Worm (Caenorhabditis elegans): ENCODE measurements around the gene F26F2.1.
"Not testable (repeated sequence)": the region's sequence is repeated elsewhere in the genome, so short reads cannot be mapped to it uniquely, and the experiment has no call there.

DNA sequence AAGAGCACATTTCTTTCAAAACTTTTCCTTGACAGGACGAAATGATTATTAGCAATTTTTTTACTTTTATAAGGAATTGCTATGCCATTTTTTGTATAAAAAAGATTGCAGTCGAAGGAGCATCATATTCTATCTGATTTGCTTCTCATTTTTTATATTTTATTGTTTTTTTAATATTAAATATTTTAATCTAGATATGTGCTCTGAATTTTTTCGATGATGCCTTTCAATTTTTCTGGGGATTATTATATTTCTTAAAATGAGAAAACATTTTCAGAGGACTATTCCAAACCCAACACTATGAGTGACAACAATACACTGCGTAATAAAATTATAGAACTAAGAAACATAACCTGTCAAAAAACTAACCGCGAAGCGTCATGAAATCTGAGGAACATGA is 7.3 kb upstream of the F26F2.1 start, which contains the start of gene F26F2.4:
- TF ChIP-seq nhr-232 (tag; optimal IDR thresholded peaks at IDR 0.05); pha-2 (tag; optimal IDR thresholded peaks at IDR 0.05); ama-1 (optimal IDR thresholded peaks at IDR 0.05); nhr-11 (tag; optimal IDR thresholded peaks at IDR 0.05); rnt-1 (tag; optimal IDR thresholded peaks at IDR 0.05); ets-4 (tag; optimal IDR thresholded peaks at IDR 0.05); ceh-22 (tag; optimal IDR thresholded peaks at IDR 0.05); unc-55 (GFP tag; optimal IDR thresholded peaks at IDR 0.05); ahr-1 (tag; optimal IDR thresholded peaks at IDR 0.05); ceh-19 (GFP tag; optimal IDR thresholded peaks at IDR 0.05); odd-2 (tag; optimal IDR thresholded peaks at IDR 0.05): not testable (repeated sequence)
